Fruit fly (Drosophila melanogaster) whole organism, adult: ENCODE measurements around the gene RabX4.

Experiments
- CG11617 ChIP-seq: fragments of 200-800 bp; sonication (Bioruptor generic); optimal IDR thresholded peaks from 2 replicates; lab custom pipeline; 2017; ENCODE audit warnings: mild to moderate bottlenecking, missing biosample characterization, missing genetic modification reagents, missing genetic modification characterization
- CG1620 ChIP-seq: fragments of 200-800 bp; sonication (Bioruptor generic); optimal IDR thresholded peaks from 2 replicates; lab custom pipeline; 2016; ENCODE audit warnings: missing biosample characterization, missing genetic modification characterization
- CG33017 ChIP-seq: fragments of 200-800 bp; sonication (Bioruptor generic); optimal IDR thresholded peaks from 2 replicates; lab custom pipeline; 2018; ENCODE audit warnings: missing biosample characterization, mild to moderate bottlenecking, missing genetic modification characterization, moderate library complexity
- CG5204 ChIP-seq: fragments of 200-800 bp; sonication (Bioruptor generic); optimal IDR thresholded peaks from 2 replicates; lab custom pipeline; 2016; ENCODE audit warnings: missing biosample characterization, missing genetic modification characterization
- CG7101 ChIP-seq: fragments of 200-800 bp; sonication (Bioruptor generic); optimal IDR thresholded peaks from 2 replicates; lab custom pipeline; 2018; ENCODE audit warnings: missing biosample characterization, mild to moderate bottlenecking, missing genetic modification characterization, moderate library complexity
- Mnt ChIP-seq: fragments of 200-800 bp; sonication (Bioruptor generic); optimal IDR thresholded peaks from 2 replicates; lab custom pipeline; 2016; ENCODE audit warnings: missing biosample characterization, mild to moderate bottlenecking, missing genetic modification characterization

dm6 chr3R:24778218-24778739 is 49.9 kb downstream of the RabX4 start:
- TF ChIP-seq CG11617 (GFP tag; lab: Kevin White, UChicago) (no peak), CG5204 (GFP tag; lab: Kevin White, UChicago) (no peak), CG7101 (no peak), CG33017 (no peak), CG1620 (no peak), Mnt (GFP tag; lab: Kevin White, UChicago) (no peak)
